Worm (Caenorhabditis elegans) whole organism, L4 larva: ENCODE data around the gene math-49.

Experiments used
- D1046.2 ChIP-seq: fragments of 200-800 bp; sonication (Bioruptor generic); IDR thresholded peaks from 2 replicates; pipeline ENCODE4 v1.3.6; 2022; ENCODE audit warnings: missing genetic modification characterization, missing compliant biosample characterization
- F10B5.3 ChIP-seq: sonication (generic microtip); optimal IDR thresholded peaks from 2 replicates; lab custom pipeline; 2016; ENCODE audit warnings: mild to moderate bottlenecking, missing genetic modification characterization, missing compliant biosample characterization
- F26F4.8 ChIP-seq: fragments of 200-800 bp; sonication (Bioruptor generic); conservative IDR thresholded peaks from 2 replicates; pipeline ENCODE4 v1.3.6; 2022; ENCODE audit warnings: missing genetic modification characterization, missing compliant biosample characterization
- F49E8.2 ChIP-seq: sonication (generic microtip); optimal IDR thresholded peaks from 2 replicates; lab custom pipeline; 2016; ENCODE audit warnings: missing compliant biosample characterization, mild to moderate bottlenecking, missing genetic modification characterization, borderline replicate concordance
- T20F7.1 ChIP-seq: fragments of 200-800 bp; sonication (Bioruptor generic); optimal IDR thresholded peaks from 2 replicates; lab custom pipeline; 2018; ENCODE audit warnings: mild to moderate bottlenecking, missing genetic modification characterization, missing compliant biosample characterization
- ZK337.2 ChIP-seq: fragments of 200-800 bp; sonication (Bioruptor generic); IDR thresholded peaks from 2 replicates; pipeline ENCODE4 v1.3.6; 2022; ENCODE audit warnings: missing genetic modification reagents, missing genetic modification characterization, missing compliant biosample characterization
- ZK546.5 ChIP-seq, 2 experiments: sonication (generic microtip); optimal IDR thresholded peaks; 2 replicates each; lab custom pipeline; 2017; ENCODE audit warnings: missing biosample characterization in 2 of 2, missing genetic modification characterization in 2 of 2
- aha-1 ChIP-seq: fragments of 150-350 bp; peaks from one replicate; lab custom pipeline; 2014; ENCODE audit warnings: missing biosample characterization, missing genetic modification characterization
- ama-1 ChIP-seq: fragments of 150-350 bp; optimal IDR thresholded peaks from 2 replicates; lab custom pipeline; 2014; ENCODE audit warnings: inconsistent platforms, mixed read lengths
- ceh-62 ChIP-seq: sonication (generic microtip); optimal IDR thresholded peaks from 2 replicates; lab custom pipeline; 2017; ENCODE audit warnings: missing biosample characterization, missing genetic modification characterization
- cey-2 ChIP-seq: sonication (generic microtip); optimal IDR thresholded peaks from 3 replicates; lab custom pipeline; 2017; ENCODE audit warnings: missing genetic modification characterization, mild to moderate bottlenecking, missing compliant biosample characterization, antibody characterized with exemption, borderline replicate concordance; ENCODE audit not compliant: insufficient read depth
- ctbp-1 ChIP-seq: fragments of 200-800 bp; sonication (Bioruptor generic); IDR thresholded peaks from 2 replicates; pipeline ENCODE4 v1.3.6; 2022; ENCODE audit warnings: missing genetic modification reagents, missing genetic modification characterization, missing compliant biosample characterization
- daf-12 ChIP-seq: fragments of 150-350 bp; optimal IDR thresholded peaks from 2 replicates; lab custom pipeline; 2014; ENCODE audit warnings: missing biosample characterization, missing genetic modification reagents, missing genetic modification characterization
- daf-16 ChIP-seq, 3 experiments: sonication (generic microtip); optimal IDR thresholded peaks; 2 replicates each; lab custom pipeline; 2016 to 2017; ENCODE audit warnings: missing genetic modification characterization in 3 of 3, missing genetic modification reagents in 3 of 3, mild to moderate bottlenecking in 2 of 3, missing compliant biosample characterization in 2 of 3, missing biosample characterization in 1 of 3, moderate library complexity in 1 of 3
- daf-19 ChIP-seq: fragments of 200-800 bp; sonication (Bioruptor generic); conservative IDR thresholded peaks from 2 replicates; pipeline ENCODE4 v1.3.6; 2022; ENCODE audit warnings: missing genetic modification characterization, missing compliant biosample characterization
- duxl-1 ChIP-seq: sonication (generic microtip); optimal IDR thresholded peaks from 2 replicates; lab custom pipeline; 2016; ENCODE audit warnings: mild to moderate bottlenecking, missing genetic modification characterization, moderate library complexity, missing compliant biosample characterization; ENCODE audit not compliant: poor library complexity
- egl-27 ChIP-seq: sonication (generic microtip); optimal IDR thresholded peaks from 3 replicates; lab custom pipeline; 2017; ENCODE audit warnings: missing biosample characterization, missing genetic modification reagents, missing genetic modification characterization
- gei-8 ChIP-seq: fragments of 200-800 bp; sonication (Bioruptor generic); optimal IDR thresholded peaks from 2 replicates; lab custom pipeline; 2018; ENCODE audit warnings: mild to moderate bottlenecking, missing genetic modification characterization, missing compliant biosample characterization
- lin-29 ChIP-seq: fragments of 200-800 bp; sonication (Bioruptor generic); IDR thresholded peaks from 2 replicates; pipeline ENCODE4 v1.3.6; 2022; ENCODE audit warnings: missing genetic modification reagents, missing genetic modification characterization, missing compliant biosample characterization
- lin-38 ChIP-seq: fragments of 200-800 bp; sonication (Bioruptor generic); IDR thresholded peaks from 2 replicates; pipeline ENCODE4 v1.3.6; 2022; ENCODE audit warnings: missing genetic modification reagents, missing genetic modification characterization, missing compliant biosample characterization
- lir-3 ChIP-seq: sonication (generic microtip); optimal IDR thresholded peaks from 2 replicates; lab custom pipeline; 2016; ENCODE audit warnings: mild to moderate bottlenecking, missing genetic modification characterization, missing compliant biosample characterization
- lsy-2 ChIP-seq, 2 experiments: fragments of 150-350 bp in 1 of 2; sonication (generic microtip) in 1 of 2; optimal IDR thresholded peaks; 2 replicates each; lab custom pipeline; 2014 to 2017; ENCODE audit warnings: missing biosample characterization in 2 of 2, missing genetic modification characterization in 2 of 2
- mdl-1 ChIP-seq, 2 experiments: fragments of 150-350 bp in 1 of 2; sonication (generic microtip) in 1 of 2; optimal IDR thresholded peaks; 2 replicates each; lab custom pipeline; 2014 to 2017; ENCODE audit warnings: missing biosample characterization in 2 of 2, missing genetic modification characterization in 2 of 2
- mdt-29 ChIP-seq: fragments of 200-800 bp; sonication (Bioruptor generic); IDR thresholded peaks from 2 replicates; pipeline ENCODE4 v1.3.6; 2022; ENCODE audit warnings: missing genetic modification reagents, missing genetic modification characterization, missing compliant biosample characterization
- mep-1 ChIP-seq: fragments of 150-350 bp; sonication (generic microtip); optimal IDR thresholded peaks from 3 replicates; lab custom pipeline; 2014; ENCODE audit warnings: missing biosample characterization, missing genetic modification characterization
- mxl-3 ChIP-seq: fragments of 200-800 bp; sonication (Bioruptor generic); optimal IDR thresholded peaks from 2 replicates; lab custom pipeline; 2018; ENCODE audit warnings: mild to moderate bottlenecking, missing genetic modification characterization, missing compliant biosample characterization
- nhr-10 ChIP-seq: fragments of 150-350 bp; optimal IDR thresholded peaks from 2 replicates; lab custom pipeline; 2014; ENCODE audit warnings: missing biosample characterization, missing genetic modification characterization
- nhr-102 ChIP-seq: sonication (generic microtip); optimal IDR thresholded peaks from 2 replicates; lab custom pipeline; 2016; ENCODE audit warnings: mild to moderate bottlenecking, missing genetic modification characterization, moderate library complexity, missing compliant biosample characterization
- nhr-11 ChIP-seq: fragments of 150-350 bp; optimal IDR thresholded peaks from 2 replicates; lab custom pipeline; 2014; ENCODE audit warnings: missing biosample characterization, missing genetic modification characterization
- nhr-111 ChIP-seq: fragments of 200-800 bp; sonication (Bioruptor generic); optimal IDR thresholded peaks from 2 replicates; lab custom pipeline; 2018; ENCODE audit warnings: mild to moderate bottlenecking, missing genetic modification characterization, missing compliant biosample characterization
- nhr-237 ChIP-seq: sonication (generic microtip); optimal IDR thresholded peaks from 2 replicates; lab custom pipeline; 2017; ENCODE audit warnings: missing biosample characterization, missing genetic modification characterization
- nhr-28 ChIP-seq: fragments of 150-350 bp; optimal IDR thresholded peaks from 2 replicates; lab custom pipeline; 2014; ENCODE audit warnings: missing biosample characterization, missing genetic modification characterization
- nhr-41 ChIP-seq: fragments of 200-800 bp; sonication (Bioruptor generic); IDR thresholded peaks from 2 replicates; pipeline ENCODE4 v1.3.6; 2022; ENCODE audit warnings: missing genetic modification reagents, missing genetic modification characterization, missing compliant biosample characterization
- nhr-42 ChIP-seq: fragments of 200-800 bp; sonication (Bioruptor generic); IDR thresholded peaks from 2 replicates; pipeline ENCODE4 v1.3.6; 2022; ENCODE audit warnings: missing genetic modification characterization, missing compliant biosample characterization
- nhr-6 ChIP-seq: fragments of 150-350 bp; optimal IDR thresholded peaks from 2 replicates; lab custom pipeline; 2014; ENCODE audit warnings: missing biosample characterization, missing genetic modification characterization
- php-3 ChIP-seq: fragments of 200-800 bp; sonication (Bioruptor generic); IDR thresholded peaks from 2 replicates; pipeline ENCODE4 v1.3.6; 2022; ENCODE audit warnings: missing genetic modification reagents, missing genetic modification characterization, missing compliant biosample characterization
- pqm-1 ChIP-seq: sonication (generic microtip); optimal IDR thresholded peaks from 2 replicates; lab custom pipeline; 2017; ENCODE audit warnings: missing biosample characterization, missing genetic modification characterization
- rbr-2 ChIP-seq: sonication (generic microtip); optimal IDR thresholded peaks from 2 replicates; lab custom pipeline; 2016; ENCODE audit warnings: missing genotype, missing genetic modification characterization, missing compliant biosample characterization
- set-16 ChIP-seq: fragments of 200-800 bp; sonication (Bioruptor generic); IDR thresholded peaks from 2 replicates; pipeline ENCODE4 v1.3.6; 2022; ENCODE audit warnings: missing genetic modification reagents, missing genetic modification characterization, missing compliant biosample characterization
- snpc-4 ChIP-seq: fragments of 150-350 bp; optimal IDR thresholded peaks from 2 replicates; lab custom pipeline; 2014; ENCODE audit warnings: missing biosample characterization, missing genetic modification characterization
- spr-1 ChIP-seq: sonication (generic microtip); optimal IDR thresholded peaks from 2 replicates; lab custom pipeline; 2016; ENCODE audit warnings: mild to moderate bottlenecking, missing genetic modification characterization, missing compliant biosample characterization
- tra-1 ChIP-seq: fragments of 200-800 bp; sonication (Bioruptor generic); IDR thresholded peaks from 2 replicates; pipeline ENCODE4 v1.3.6; 2022; ENCODE audit warnings: missing genetic modification reagents, missing genetic modification characterization, missing compliant biosample characterization
- unc-62 ChIP-seq, 3 experiments: fragments of 150-350 bp in 1 of 3; sonication (generic microtip); optimal IDR thresholded peaks in 2 of 3; peaks in 1 of 3; 1 replicate in 1 of 3; 2 replicates in 2 of 3; lab custom pipeline; 2014 to 2017; ENCODE audit warnings: missing biosample characterization in 3 of 3, missing genetic modification characterization in 3 of 3, missing genetic modification reagents in 3 of 3, missing genotype in 1 of 3
- vab-7 ChIP-seq: fragments of 200-800 bp; sonication (Bioruptor generic); IDR thresholded peaks from 2 replicates; pipeline ENCODE4 v1.3.6; 2022; ENCODE audit warnings: missing genetic modification reagents, missing genetic modification characterization, missing compliant biosample characterization
- ztf-11 ChIP-seq: fragments of 150-350 bp; optimal IDR thresholded peaks from 2 replicates; lab custom pipeline; 2014; ENCODE audit warnings: missing biosample characterization, missing genetic modification characterization

The math-49 gene

ce11 chrII:1939652-1940051 is 15.8 kb downstream of the math-49 start, which contains the start of gene ZK250.13:
ZK250.13 (minus strand) TSS chrII:1939752.
- TF ChIP-seq ztf-11 (no peak), php-3 (peak; percentile 78)
- TF ChIP-seq, all 104 proteins: peak for 1

ce11 chrII:1928578-1928977 is 26.9 kb downstream of the math-49 start:
- TF ChIP-seq nhr-6 (tag; lab: Kevin White, UChicago) (no peak), snpc-4 (tag; lab: Kevin White, UChicago) (no peak), daf-12 (tag; lab: Kevin White, UChicago) (no peak), daf-19 (GFP tag; lab: Robert Waterston, UW) (no peak), unc-62 (GFP tag; optimal IDR thresholded peaks at IDR 0.05 in 1 of 2; lab: Kevin White, UChicago) (no peak), unc-62 (tag; optimal IDR thresholded peaks at IDR 0.05; lab: Kevin White, UChicago) (no peak), ZK337.2 (no peak), nhr-237 (tag; lab: Kevin White, UChicago) (no peak), lin-38 (GFP tag; lab: Robert Waterston, UW) (peak; percentile 30; the same call in 1 of the 2 replicates), ceh-62 (no peak), lin-29 (GFP tag; lab: Robert Waterston, UW) (no peak), F49E8.2 (tag; lab: Kevin White, UChicago) (no peak), nhr-102 (tag; lab: Kevin White, UChicago) (no peak), aha-1 (peak; percentile 25), duxl-1 (no peak)

DNA sequence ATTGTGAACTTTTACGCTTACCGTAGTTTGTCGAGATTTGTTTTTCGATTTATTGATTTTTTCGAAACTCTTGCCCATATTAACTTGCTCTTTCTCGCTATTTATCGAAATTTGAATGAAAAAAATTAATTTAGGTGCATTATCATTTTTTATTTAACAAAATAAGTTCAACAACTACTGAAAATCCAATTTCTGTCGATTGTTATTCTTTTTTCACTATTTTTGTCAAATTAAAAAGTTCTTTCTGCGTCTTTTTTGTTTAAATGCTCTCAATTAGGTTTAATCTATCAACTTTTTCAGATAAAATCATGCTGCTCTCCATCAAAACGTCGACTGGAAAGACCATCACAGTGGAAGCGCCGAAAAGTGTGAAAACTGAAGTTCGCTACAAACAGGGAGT is 29.3 kb downstream of the math-49 start, which contains the start of gene F52C6.2:
TSS of gene F52C6.2 (plus strand) at position 301 of the 400 bp plus-strand sequence.
- no peak for TF ChIP-seq F10B5.3 (tag; lab: Kevin White, UChicago)
- no peak for TF ChIP-seq spr-1 (tag; lab: Kevin White, UChicago)
- no peak for TF ChIP-seq egl-27 (tag; lab: Kevin White, UChicago)
- TF ChIP-seq mdt-29 (GFP tag; lab: Robert Waterston, UW) = no peak
- no peak for TF ChIP-seq mep-1 (tag; lab: Kevin White, UChicago)
- no peak for TF ChIP-seq lsy-2 (tag; optimal IDR thresholded peaks at IDR 0.05; lab: Kevin White, UChicago)
- TF ChIP-seq nhr-11 (tag; lab: Kevin White, UChicago) = no peak
- TF ChIP-seq tra-1 (GFP tag; lab: Robert Waterston, UW) = no peak
- no peak for TF ChIP-seq lir-3 (tag; lab: Kevin White, UChicago)
- no peak for TF ChIP-seq snpc-4 (tag; lab: Kevin White, UChicago)
- TF ChIP-seq set-16 (GFP tag; lab: Robert Waterston, UW) = no peak
- no peak for TF ChIP-seq rbr-2 (tag; lab: Kevin White, UChicago)
- TF ChIP-seq ctbp-1 = no peak
- TF ChIP-seq ZK546.5 (tag; optimal IDR thresholded peaks at IDR 0.05; lab: Kevin White, UChicago) = no peak
- no peak for TF ChIP-seq pqm-1 (tag; lab: Kevin White, UChicago)
- TF ChIP-seq mxl-3 (GFP tag; lab: Kevin White, UChicago) = no peak
- no peak for TF ChIP-seq nhr-10
- TF ChIP-seq nhr-28 = no peak
- TF ChIP-seq T20F7.1 (GFP tag; lab: Kevin White, UChicago) = no peak

ce11 chrII:1924459-1924858 is 31.0 kb downstream of the math-49 start, which contains the start of gene F52C6.3:
F52C6.3 (plus strand) TSS chrII:1924759.
- TF ChIP-seq lsy-2 (tag; optimal IDR thresholded peaks at IDR 0.05; lab: Kevin White, UChicago) (no peak), nhr-111 (GFP tag; lab: Kevin White, UChicago) (no peak), daf-16 (GFP tag; optimal IDR thresholded peaks at IDR 0.05; lab: Kevin White, UChicago) (no peak), daf-16 (tag; optimal IDR thresholded peaks at IDR 0.05; lab: Kevin White, UChicago) (no peak), mdl-1 (tag; optimal IDR thresholded peaks at IDR 0.05; lab: Kevin White, UChicago) (no peak), ztf-11 (no peak), cey-2 (tag; lab: Kevin White, UChicago) (no peak), mdt-29 (GFP tag; lab: Robert Waterston, UW) (no peak), nhr-11 (tag; lab: Kevin White, UChicago) (no peak), D1046.2 (GFP tag; lab: Robert Waterston, UW) (no peak), ama-1 (no peak), gei-8 (GFP tag; lab: Kevin White, UChicago) (no peak), nhr-42 (GFP tag; lab: Robert Waterston, UW) (no peak), rbr-2 (tag; lab: Kevin White, UChicago) (no peak), vab-7 (GFP tag; lab: Robert Waterston, UW) (no peak), php-3 (no peak), nhr-41 (GFP tag; lab: Robert Waterston, UW) (no peak), F26F4.8 (GFP tag; lab: Robert Waterston, UW) (no peak)
